Fruit fly (Drosophila melanogaster) whole organism, embryonic: ENCODE measurements around the gene CG13084.

Source experiments
- ATbp ChIP-seq: fragments of 200-800 bp; sonication (Bioruptor generic); optimal IDR thresholded peaks from 2 replicates; lab custom pipeline; 2017; ENCODE audit warnings: missing biosample characterization, mild to moderate bottlenecking, missing genetic modification characterization, missing genetic modification reagents
- Asciz ChIP-seq: fragments of 200-800 bp; sonication (Bioruptor generic); optimal IDR thresholded peaks from 2 replicates; lab custom pipeline; 2017; ENCODE audit warnings: missing biosample characterization, mild to moderate bottlenecking, missing genetic modification characterization, missing genetic modification reagents
- BtbVII ChIP-seq: fragments of 200-800 bp; sonication (Bioruptor generic); optimal IDR thresholded peaks from 3 replicates; lab custom pipeline; 2017; ENCODE audit warnings: missing biosample characterization, mild to moderate bottlenecking, missing genetic modification characterization
- CG10462 ChIP-seq: fragments of 200-800 bp; sonication (Bioruptor generic); optimal IDR thresholded peaks from 2 replicates; lab custom pipeline; 2016; ENCODE audit warnings: missing biosample characterization, missing genetic modification characterization
- CG10543 ChIP-seq: fragments of 200-800 bp; sonication (Bioruptor generic); optimal IDR thresholded peaks from 3 replicates; lab custom pipeline; 2017; ENCODE audit warnings: missing biosample characterization, mild to moderate bottlenecking, missing genetic modification characterization, moderate library complexity
- CG11504 ChIP-seq: fragments of 200-800 bp; sonication (Bioruptor generic); optimal IDR thresholded peaks from 3 replicates; lab custom pipeline; 2019; ENCODE audit warnings: missing biosample characterization, mild to moderate bottlenecking, missing genetic modification characterization, moderate library complexity
- CG11560 ChIP-seq: fragments of 200-800 bp; sonication (Bioruptor generic); IDR thresholded peaks from 3 replicates; pipeline ENCODE4 v1.3.6; 2022; ENCODE audit warnings: missing biosample characterization, missing genetic modification characterization
- CG11723 ChIP-seq: fragments of 200-800 bp; sonication (Bioruptor generic); optimal IDR thresholded peaks from 2 replicates; lab custom pipeline; 2017; ENCODE audit warnings: missing biosample characterization, mild to moderate bottlenecking, missing genetic modification characterization
- CG12744 ChIP-seq: fragments of 200-800 bp; sonication (Bioruptor generic); optimal IDR thresholded peaks from 2 replicates; lab custom pipeline; 2016; ENCODE audit warnings: missing biosample characterization, missing genetic modification characterization
- CG13624 ChIP-seq: fragments of 200-800 bp; sonication (Bioruptor generic); optimal IDR thresholded peaks from 2 replicates; lab custom pipeline; 2016; ENCODE audit warnings: missing biosample characterization, missing genetic modification characterization
- CG1602 ChIP-seq: fragments of 200-800 bp; sonication (Bioruptor generic); optimal IDR thresholded peaks from 3 replicates; lab custom pipeline; 2016; ENCODE audit warnings: missing biosample characterization, missing genetic modification characterization
- CG16815 ChIP-seq: fragments of 200-800 bp; sonication (Bioruptor generic); optimal IDR thresholded peaks from 3 replicates; lab custom pipeline; 2017; ENCODE audit warnings: missing biosample characterization, mild to moderate bottlenecking, missing genetic modification characterization
- CG2120 ChIP-seq: fragments of 200-800 bp; sonication (Bioruptor generic); optimal IDR thresholded peaks from 3 replicates; lab custom pipeline; 2016; ENCODE audit warnings: missing biosample characterization, missing genetic modification characterization
- CG2129 ChIP-seq: fragments of 200-800 bp; sonication (Bioruptor generic); IDR thresholded peaks from 2 replicates; pipeline ENCODE4 v1.3.6; 2022; ENCODE audit warnings: missing biosample characterization, missing genetic modification characterization; ENCODE audit not compliant: partially characterized antibody
- CG30020 ChIP-seq: fragments of 200-800 bp; optimal IDR thresholded peaks from 2 replicates; lab custom pipeline; 2019; ENCODE audit warnings: missing biosample characterization, mild to moderate bottlenecking, missing genetic modification characterization, moderate library complexity
- CG32772 ChIP-seq: fragments of 200-800 bp; sonication (Bioruptor generic); IDR thresholded peaks from 2 replicates; pipeline ENCODE4 v1.3.6; 2022; ENCODE audit warnings: missing biosample characterization, missing genetic modification characterization
- CG3995 ChIP-seq: fragments of 200-800 bp; sonication (Bioruptor generic); optimal IDR thresholded peaks from 3 replicates; lab custom pipeline; 2016; ENCODE audit warnings: missing biosample characterization, missing genetic modification characterization
- CG42726 ChIP-seq: fragments of 200-800 bp; sonication (Bioruptor generic); IDR thresholded peaks from 2 replicates; pipeline ENCODE4 v1.3.6; 2022; ENCODE audit warnings: missing biosample characterization, missing genetic modification characterization; ENCODE audit not compliant: partially characterized antibody
- CG5953 ChIP-seq: fragments of 200-800 bp; sonication (Bioruptor generic); IDR thresholded peaks from 2 replicates; pipeline ENCODE4 v1.3.6; 2022; ENCODE audit warnings: missing biosample characterization, missing genetic modification characterization
- CG6791 ChIP-seq: fragments of 200-800 bp; sonication (Bioruptor generic); IDR thresholded peaks from 3 replicates; pipeline ENCODE4 v1.3.6; 2022; ENCODE audit warnings: missing biosample characterization, missing genetic modification characterization; ENCODE audit not compliant: partially characterized antibody
- CG6813 ChIP-seq: fragments of 200-800 bp; sonication (Bioruptor generic); optimal IDR thresholded peaks from 2 replicates; lab custom pipeline; 2017; ENCODE audit warnings: missing biosample characterization, missing genetic modification characterization, mild to moderate bottlenecking, moderate library complexity, missing genetic modification reagents
- CG7839 ChIP-seq: fragments of 200-800 bp; sonication (Bioruptor generic); optimal IDR thresholded peaks from 3 replicates; lab custom pipeline; 2018; ENCODE audit warnings: missing biosample characterization, mild to moderate bottlenecking, missing genetic modification characterization, moderate library complexity
- CG7928 ChIP-seq: fragments of 200-800 bp; sonication (Bioruptor generic); optimal IDR thresholded peaks from 2 replicates; lab custom pipeline; 2017; ENCODE audit warnings: missing biosample characterization, mild to moderate bottlenecking, missing genetic modification characterization
- CG7987 ChIP-seq: fragments of 200-800 bp; sonication (Bioruptor generic); optimal IDR thresholded peaks from 2 replicates; lab custom pipeline; 2018; ENCODE audit warnings: missing biosample characterization, mild to moderate bottlenecking, missing genetic modification characterization, moderate library complexity
- CG8944 ChIP-seq: fragments of 200-800 bp; sonication (Bioruptor generic); optimal IDR thresholded peaks from 3 replicates; lab custom pipeline; 2016; ENCODE audit warnings: missing biosample characterization, missing genetic modification characterization
- Camta ChIP-seq: fragments of 200-800 bp; sonication (Bioruptor generic); optimal IDR thresholded peaks from 2 replicates; lab custom pipeline; 2016; ENCODE audit warnings: missing biosample characterization, missing genetic modification characterization
- D ChIP-seq, 2 experiments: fragments of 200-800 bp in 1 of 2; fragments of >200 bp in 1 of 2; sonication (Bioruptor generic) in 1 of 2; optimal IDR thresholded peaks; 2 replicates in 1 of 2; 3 replicates in 1 of 2; lab custom pipeline; 2017; ENCODE audit warnings: mild to moderate bottlenecking in 1 of 2, missing biosample characterization in 1 of 2, missing genetic modification characterization in 1 of 2, missing genetic modification reagents in 1 of 2
- D19A ChIP-seq: fragments of 200-800 bp; optimal IDR thresholded peaks from 3 replicates; lab custom pipeline; 2019; ENCODE audit warnings: missing biosample characterization, mild to moderate bottlenecking, missing genetic modification characterization, moderate library complexity
- Fer1 ChIP-seq: fragments of 200-800 bp; sonication (Bioruptor generic); optimal IDR thresholded peaks from 2 replicates; lab custom pipeline; 2017; ENCODE audit warnings: missing biosample characterization, mild to moderate bottlenecking, missing genetic modification characterization
- Hmx ChIP-seq: fragments of 200-800 bp; sonication (Bioruptor generic); optimal IDR thresholded peaks from 2 replicates; lab custom pipeline; 2016; ENCODE audit warnings: missing biosample characterization, missing genetic modification characterization
- Myb ChIP-seq: fragments of 200-800 bp; sonication (Bioruptor generic); optimal IDR thresholded peaks from 2 replicates; lab custom pipeline; 2016; ENCODE audit warnings: missing biosample characterization, missing genetic modification characterization
- Pdp1 ChIP-seq, 2 experiments: fragments of 200-800 bp; sonication (Bioruptor generic); optimal IDR thresholded peaks; 3 replicates each; lab custom pipeline; 2016; ENCODE audit warnings: missing biosample characterization in 2 of 2, missing genetic modification characterization in 2 of 2, mild to moderate bottlenecking in 1 of 2, moderate library complexity in 1 of 2
- Tbp ChIP-seq: fragments of >200 bp; optimal IDR thresholded peaks from 2 replicates; lab custom pipeline; 2018; ENCODE audit warnings: missing biosample characterization, missing genetic modification characterization
- ase ChIP-seq: fragments of 200-800 bp; sonication (Bioruptor generic); IDR thresholded peaks from 3 replicates; pipeline ENCODE4 v1.3.6; 2022; ENCODE audit warnings: missing biosample characterization, missing genetic modification characterization
- az2 ChIP-seq: fragments of 200-800 bp; sonication (Bioruptor generic); optimal IDR thresholded peaks from 3 replicates; lab custom pipeline; 2016; ENCODE audit warnings: missing biosample characterization, missing genetic modification characterization
- bbx ChIP-seq: fragments of 200-800 bp; sonication (Bioruptor generic); IDR thresholded peaks from 2 replicates; pipeline ENCODE4 v1.3.6; 2022; ENCODE audit warnings: missing biosample characterization, missing genetic modification characterization; ENCODE audit not compliant: partially characterized antibody
- caup ChIP-seq: fragments of 200-800 bp; sonication (Bioruptor generic); optimal IDR thresholded peaks from 3 replicates; lab custom pipeline; 2017; ENCODE audit warnings: missing biosample characterization, mild to moderate bottlenecking, missing genetic modification characterization, moderate library complexity; ENCODE audit not compliant: severe bottlenecking
- dimm ChIP-seq: fragments of 200-800 bp; sonication (Bioruptor generic); IDR thresholded peaks from 2 replicates; pipeline ENCODE4 v1.3.6; 2022; ENCODE audit warnings: missing biosample characterization, missing genetic modification characterization
- esg ChIP-seq: fragments of 200-800 bp; sonication (Bioruptor generic); conservative IDR thresholded peaks from 2 replicates; pipeline ENCODE4 v1.3.6; 2022; ENCODE audit warnings: missing biosample characterization, missing genetic modification characterization
- hkb ChIP-seq, 2 experiments: fragments of 200-800 bp in 1 of 2; fragments of >200 bp in 1 of 2; sonication (Bioruptor generic) in 1 of 2; IDR thresholded peaks in 1 of 2; optimal IDR thresholded peaks in 1 of 2; 2 replicates each; pipeline versions ENCODE4 v1.3.6 to Lab custom; 2017 to 2022; ENCODE audit warnings: missing biosample characterization in 1 of 2, missing genetic modification characterization in 1 of 2
- org-1 ChIP-seq: fragments of 200-800 bp; sonication (Bioruptor generic); optimal IDR thresholded peaks from 2 replicates; lab custom pipeline; 2017; ENCODE audit warnings: missing biosample characterization, missing genetic modification characterization
- pita ChIP-seq: fragments of 200-800 bp; sonication (Bioruptor generic); optimal IDR thresholded peaks from 2 replicates; lab custom pipeline; 2017; ENCODE audit warnings: missing biosample characterization, mild to moderate bottlenecking, missing genetic modification characterization
- schlank ChIP-seq: fragments of 200-800 bp; sonication (Bioruptor generic); optimal IDR thresholded peaks from 2 replicates; lab custom pipeline; 2018; ENCODE audit warnings: missing biosample characterization, mild to moderate bottlenecking, missing genetic modification characterization
- sna ChIP-seq: fragments of 200-800 bp; sonication (Bioruptor generic); IDR thresholded peaks from 2 replicates; pipeline ENCODE4 v1.3.6; 2022; ENCODE audit warnings: missing biosample characterization, missing genetic modification characterization; ENCODE audit not compliant: partially characterized antibody
- trem ChIP-seq: fragments of 200-800 bp; optimal IDR thresholded peaks from 3 replicates; lab custom pipeline; 2019; ENCODE audit warnings: missing biosample characterization, mild to moderate bottlenecking, missing genetic modification characterization, moderate library complexity
- trh ChIP-seq: fragments of 200-800 bp; sonication (Bioruptor generic); optimal IDR thresholded peaks from 2 replicates; lab custom pipeline; 2016; ENCODE audit warnings: missing biosample characterization, missing genetic modification characterization
- unpg ChIP-seq: fragments of 200-800 bp; sonication (Bioruptor generic); optimal IDR thresholded peaks from 3 replicates; lab custom pipeline; 2018; ENCODE audit warnings: missing biosample characterization, mild to moderate bottlenecking, missing genetic modification characterization, moderate library complexity
- vfl ChIP-seq: fragments of 200-800 bp; sonication (Bioruptor generic); optimal IDR thresholded peaks from 2 replicates; lab custom pipeline; 2016; ENCODE audit warnings: missing biosample characterization, missing genetic modification characterization

Gene CG13084

dm6 chr2L:19517154-19517814, 32.6 kb downstream of the CG13084 start, which contains the start of gene Hasp:
TSS of gene Hasp (minus strand) at chr2L:19517204.
- TF ChIP-seq unpg (GFP tag; lab: Kevin White, UChicago): peak; percentile 66
- TF ChIP-seq CG8944: no peak
- peak; percentile 33 for TF ChIP-seq trem (tag; lab: Kevin White, UChicago)
- TF ChIP-seq CG7928 (GFP tag; lab: Kevin White, UChicago): no peak
- peak; percentile 89 for TF ChIP-seq bbx (GFP tag; lab: Robert Waterston, UW)
- TF ChIP-seq CG2129 (GFP tag; lab: Robert Waterston, UW): no peak
- peak; percentile 39 for TF ChIP-seq CG2120 (GFP tag; lab: Kevin White, UChicago)
- peak; percentile 13 for TF ChIP-seq CG11723 (GFP tag; lab: Kevin White, UChicago)
- peak; percentile 40; the same call in 1 of the 3 replicates for TF ChIP-seq ase (GFP tag; lab: Robert Waterston, UW)
- TF ChIP-seq trh: peak; percentile 16
- peak; percentile 44 for TF ChIP-seq ATbp (GFP tag; lab: Kevin White, UChicago)
- TF ChIP-seq Hmx: no peak
- TF ChIP-seq caup (GFP tag; lab: Kevin White, UChicago): peak; percentile 51
- peak; percentile 0 for TF ChIP-seq vfl
- no peak for TF ChIP-seq pita (GFP tag; lab: Kevin White, UChicago)
- no peak for TF ChIP-seq CG1602
- no peak for TF ChIP-seq BtbVII (GFP tag; lab: Kevin White, UChicago)
- TF ChIP-seq Asciz (GFP tag; lab: Kevin White, UChicago): peak; percentile 58
- TF ChIP-seq Tbp (GFP tag; lab: Kevin White, UChicago): no peak
- TF ChIP-seq CG6791 (GFP tag; lab: Robert Waterston, UW): peak; percentile 83
- TF ChIP-seq CG7987 (GFP tag; lab: Kevin White, UChicago): no peak
- TF ChIP-seq CG7839 (tag; lab: Kevin White, UChicago): peak; percentile 83
- TF ChIP-seq CG42726: no peak
- peak; percentile 55 for TF ChIP-seq Fer1 (GFP tag; lab: Kevin White, UChicago)
- no peak for TF ChIP-seq CG11560 (tag; lab: Robert Waterston, UW)
- peak; percentile 64 for TF ChIP-seq az2 (GFP tag; lab: Kevin White, UChicago)
- peak; percentile 72 for TF ChIP-seq D19A (tag; lab: Kevin White, UChicago)
- TF ChIP-seq hkb (optimal IDR thresholded peaks at IDR 0.05; lab: Kevin White, UChicago): no peak
- peak; percentile 52; the same call in 1 of the 2 replicates for TF ChIP-seq hkb (GFP tag; IDR thresholded peaks at IDR 0.05; lab: Robert Waterston, UW)
- TF ChIP-seq CG3995 (GFP tag; lab: Kevin White, UChicago): no peak
- peak; percentile 64 for TF ChIP-seq CG11504 (tag; lab: Kevin White, UChicago)
- TF ChIP-seq CG32772 (GFP tag; lab: Robert Waterston, UW): no peak
- TF ChIP-seq CG12744: no peak
- TF ChIP-seq org-1 (GFP tag; lab: Kevin White, UChicago): no peak
- TF ChIP-seq D (optimal IDR thresholded peaks at IDR 0.05; lab: Kevin White, UChicago): no peak
- peak; percentile 44 for TF ChIP-seq D (GFP tag; optimal IDR thresholded peaks at IDR 0.05; lab: Kevin White, UChicago)
- TF ChIP-seq CG30020 (tag; lab: Kevin White, UChicago): peak; percentile 2
- no peak for TF ChIP-seq schlank (tag; lab: Kevin White, UChicago)
- TF ChIP-seq Camta: no peak
- peak in 1 of 2 experiments; percentile 45 for TF ChIP-seq Pdp1 (GFP tag; optimal IDR thresholded peaks at IDR 0.05; lab: Kevin White, UChicago)
- TF ChIP-seq CG6813 (GFP tag; lab: Kevin White, UChicago): peak; percentile 12
- no peak for TF ChIP-seq CG5953 (GFP tag; lab: Robert Waterston, UW)
- TF ChIP-seq CG10462 (GFP tag; lab: Kevin White, UChicago): no peak
- TF ChIP-seq CG16815 (GFP tag; lab: Kevin White, UChicago): no peak
- no peak for TF ChIP-seq dimm
- TF ChIP-seq esg (GFP tag; lab: Robert Waterston, UW): peak; percentile 56
- TF ChIP-seq sna (GFP tag; lab: Robert Waterston, UW): peak; percentile 87
- TF ChIP-seq CG13624 (GFP tag; lab: Kevin White, UChicago): peak; percentile 35
- TF ChIP-seq CG10543 (GFP tag; lab: Kevin White, UChicago): no peak
- peak; percentile 21 for TF ChIP-seq Myb (GFP tag; lab: Kevin White, UChicago)
